Worm (Caenorhabditis elegans): Measurements from ENCODE around the gene fbxa-78.

DNA sequence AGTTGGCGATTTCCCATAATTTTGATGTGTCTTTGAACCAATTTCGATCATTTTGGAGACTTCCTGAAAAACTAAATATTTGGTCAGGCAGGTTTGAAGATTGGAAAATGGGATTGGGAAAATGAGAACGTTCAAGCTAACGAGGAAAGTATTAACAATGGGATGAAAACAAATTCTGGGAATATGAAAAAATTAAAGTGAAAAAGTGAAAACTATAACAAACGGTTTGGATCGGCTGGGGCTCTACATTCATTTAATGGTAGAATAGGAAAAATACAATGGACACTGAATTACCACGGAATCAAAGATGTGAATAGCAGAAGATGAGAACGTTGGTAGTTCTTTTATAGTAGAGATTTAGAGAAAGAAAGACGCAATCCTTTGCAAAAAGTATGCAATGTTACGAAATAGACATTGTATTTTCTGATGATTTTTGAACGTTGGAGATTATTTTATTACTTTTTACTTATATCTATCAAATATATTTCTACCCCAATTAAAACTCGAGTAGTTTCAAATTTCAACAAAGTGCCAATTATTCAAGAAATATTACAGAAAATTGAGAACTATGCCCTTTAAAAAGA, 30.3 kb upstream of the fbxa-78 start, which contains the start of gene fbxa-50:
- TF ChIP-seq him-1 (tag; optimal IDR thresholded peaks at IDR 0.05) (no peak), W03F9.2 (tag; optimal IDR thresholded peaks at IDR 0.05) (no peak)

Data from whole organism, L4/young adult.